Worm (Caenorhabditis elegans) whole organism, L2 larva: Measurements from ENCODE around the gene F55G11.2.

Experiments used
- aly-2 ChIP-seq: fragments of 150-350 bp; optimal IDR thresholded peaks from 2 replicates; lab custom pipeline; 2014; ENCODE audit warnings: missing biosample characterization, missing genetic modification characterization
- fos-1 ChIP-seq: fragments of 150-350 bp; optimal IDR thresholded peaks from 2 replicates; lab custom pipeline; 2014; ENCODE audit warnings: missing biosample characterization, missing genetic modification characterization
- lin-13 ChIP-seq: fragments of 150-350 bp; optimal IDR thresholded peaks from 2 replicates; lab custom pipeline; 2014; ENCODE audit warnings: missing biosample characterization, missing genetic modification reagents, missing genetic modification characterization
- lsy-2 ChIP-seq, 2 experiments: fragments of 150-350 bp in 1 of 2; sonication (generic microtip) in 1 of 2; optimal IDR thresholded peaks; 2 replicates each; lab custom pipeline; 2014 to 2017; ENCODE audit warnings: missing biosample characterization in 2 of 2, missing genetic modification characterization in 2 of 2
- nhr-11 ChIP-seq: fragments of 150-350 bp; optimal IDR thresholded peaks from 2 replicates; lab custom pipeline; 2014; ENCODE audit warnings: missing biosample characterization, missing genetic modification characterization
- nhr-23 ChIP-seq: fragments of 150-350 bp; optimal IDR thresholded peaks from 2 replicates; lab custom pipeline; 2014; ENCODE audit warnings: missing biosample characterization, missing genetic modification reagents, missing genetic modification characterization
- nhr-237 ChIP-seq: fragments of 150-350 bp; optimal IDR thresholded peaks from 2 replicates; lab custom pipeline; 2014; ENCODE audit warnings: missing biosample characterization, missing genetic modification characterization
- sem-4 ChIP-seq: fragments of 150-350 bp; optimal IDR thresholded peaks from 2 replicates; lab custom pipeline; 2014; ENCODE audit warnings: missing biosample characterization, missing genetic modification reagents, missing genetic modification characterization
- skn-1 ChIP-seq: sonication (generic microtip); optimal IDR thresholded peaks from 2 replicates; lab custom pipeline; 2017; ENCODE audit warnings: missing biosample characterization, missing genetic modification characterization
- unc-55 ChIP-seq: fragments of 150-350 bp; sonication (generic microtip); optimal IDR thresholded peaks from 3 replicates; lab custom pipeline; 2014; ENCODE audit warnings: missing biosample characterization, missing genetic modification reagents, missing genetic modification characterization
- unc-62 ChIP-seq: fragments of 150-350 bp; optimal IDR thresholded peaks from 2 replicates; lab custom pipeline; 2014; ENCODE audit warnings: missing biosample characterization, missing genetic modification reagents, missing genetic modification characterization
- ztf-11 ChIP-seq: sonication (generic microtip); optimal IDR thresholded peaks from 2 replicates; lab custom pipeline; 2017; ENCODE audit warnings: missing biosample characterization, missing genetic modification characterization
- ztf-4 ChIP-seq: fragments of 150-350 bp; optimal IDR thresholded peaks from 2 replicates; lab custom pipeline; 2014; ENCODE audit warnings: missing biosample characterization, missing genetic modification characterization

DNA sequence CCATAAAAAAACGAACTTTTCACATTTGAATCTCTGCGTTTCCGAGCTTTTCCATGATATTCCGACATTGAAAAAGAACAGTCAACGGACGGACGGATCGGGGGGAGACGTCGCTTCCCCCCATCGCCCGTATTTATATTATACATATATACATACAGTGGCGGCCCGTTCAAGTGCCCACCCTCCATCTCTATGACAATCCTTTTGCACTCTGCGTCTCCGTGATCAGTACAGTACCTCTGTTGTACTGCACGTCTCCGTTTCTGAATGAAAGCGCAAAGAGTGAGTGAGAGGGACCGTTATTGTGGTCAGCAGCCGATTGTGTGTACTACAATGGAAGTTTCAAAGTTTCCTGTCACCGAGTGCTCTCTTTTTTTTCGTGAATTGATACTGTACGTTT, 30.0 kb upstream of the F55G11.2 start:
- TF ChIP-seq fos-1 (tag; lab: Kevin White, UChicago) (no peak), ztf-4 (no peak), lin-13 (GFP tag; lab: Kevin White, UChicago) (no peak), nhr-23 (tag; lab: Kevin White, UChicago) (no peak), ztf-11 (tag; lab: Kevin White, UChicago) (no peak), lsy-2 (tag; optimal IDR thresholded peaks at IDR 0.05; lab: Kevin White, UChicago) (no peak), unc-55 (GFP tag; lab: Kevin White, UChicago) (no peak), nhr-237 (tag; lab: Kevin White, UChicago) (no peak), nhr-11 (tag; lab: Kevin White, UChicago) (no peak), skn-1 (tag; lab: Kevin White, UChicago) (no peak), aly-2 (tag; lab: Kevin White, UChicago) (no peak), sem-4 (tag; lab: Kevin White, UChicago) (no peak), unc-62 (GFP tag; lab: Kevin White, UChicago) (no peak)
